Fruit fly (Drosophila melanogaster): ENCODE measurements around the gene CG10730.

The CG10730 gene

DNA sequence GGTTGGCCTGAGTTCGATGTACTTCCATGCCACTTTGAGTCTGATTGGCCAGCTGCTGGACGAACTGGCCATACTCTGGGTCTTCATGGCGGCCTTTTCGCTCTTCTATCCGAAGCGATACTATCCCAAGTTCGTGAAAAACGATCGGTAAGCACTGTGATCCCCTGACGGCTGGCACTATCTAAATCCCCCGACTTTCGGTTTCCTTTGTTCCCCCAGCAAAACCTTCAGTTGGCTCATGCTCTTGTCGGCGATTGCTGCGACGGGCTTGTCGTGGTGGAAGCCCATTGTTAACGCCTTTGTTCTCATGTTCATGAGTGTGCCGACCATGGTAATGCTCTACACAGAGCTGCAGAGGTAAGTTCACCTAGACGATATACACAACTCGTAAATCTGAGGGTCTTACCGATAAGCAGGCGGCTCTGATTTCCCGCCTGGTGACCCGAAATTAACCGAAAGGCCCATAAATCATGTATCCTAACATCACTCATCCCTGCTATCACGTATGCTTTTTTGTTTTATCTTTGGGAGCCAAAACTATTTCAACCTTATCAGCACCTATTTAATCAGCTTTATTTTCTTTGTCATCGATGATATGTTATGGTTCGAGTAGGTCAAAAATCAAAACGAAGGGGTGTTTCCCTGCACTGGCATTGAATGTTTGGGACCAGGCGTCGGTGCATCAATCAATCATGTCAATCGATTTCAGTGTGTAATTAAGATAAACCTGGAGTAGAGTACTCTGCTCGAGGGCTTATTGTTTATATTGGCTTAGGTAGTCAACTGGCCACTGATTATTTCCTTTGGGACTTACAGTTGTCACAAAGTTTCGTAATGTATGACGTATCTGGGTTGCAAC lies 2.6 kb downstream of the CG10730 start (continued):
- TF ChIP-seq CG16779 (tag; optimal IDR thresholded peaks at IDR 0.05) (no peak), salr (GFP tag; optimal IDR thresholded peaks at IDR 0.05) (no peak), CG10631 (GFP tag; optimal IDR thresholded peaks at IDR 0.05) (no peak), Sox102F (GFP tag; optimal IDR thresholded peaks at IDR 0.05) (no peak), OdsH (GFP tag; optimal IDR thresholded peaks at IDR 0.05) (no peak), CG10669 (GFP tag; optimal IDR thresholded peaks at IDR 0.05) (no peak), Sox15 (GFP tag; optimal IDR thresholded peaks at IDR 0.05) (no peak), CG11902 (GFP tag; optimal IDR thresholded peaks at IDR 0.05) (no peak), CG11294 (GFP tag; IDR thresholded peaks at IDR 0.05) (no peak), fd85E (GFP tag; optimal IDR thresholded peaks at IDR 0.05) (no peak)

- TF ChIP-seq dsx (GFP tag; optimal IDR thresholded peaks at IDR 0.05; ENCODE audit: poor library complexity, severe bottlenecking) (peak; percentile 34), CG6163 (GFP tag; IDR thresholded peaks at IDR 0.05) (0 out of 3 replicates have a peak, but pooled peaks have one; percentile 6), eg (GFP tag; IDR thresholded peaks at IDR 0.05) (no peak), Sox14 (GFP tag; optimal IDR thresholded peaks at IDR 0.05) (peak; percentile 4), vri (GFP tag; optimal IDR thresholded peaks at IDR 0.05) (peak; percentile 51), Eip78C (GFP tag) (peak; percentile 7), CG7368 (GFP tag; optimal IDR thresholded peaks at IDR 0.05) (no peak), Eip93F (GFP tag; optimal IDR thresholded peaks at IDR 0.05) (peak; percentile 6), spab (GFP tag; optimal IDR thresholded peaks at IDR 0.05) (no peak)
Measured at dm6 chr2L:20067928-20068327, 4.1 kb downstream of the CG10730 start.

DNA sequence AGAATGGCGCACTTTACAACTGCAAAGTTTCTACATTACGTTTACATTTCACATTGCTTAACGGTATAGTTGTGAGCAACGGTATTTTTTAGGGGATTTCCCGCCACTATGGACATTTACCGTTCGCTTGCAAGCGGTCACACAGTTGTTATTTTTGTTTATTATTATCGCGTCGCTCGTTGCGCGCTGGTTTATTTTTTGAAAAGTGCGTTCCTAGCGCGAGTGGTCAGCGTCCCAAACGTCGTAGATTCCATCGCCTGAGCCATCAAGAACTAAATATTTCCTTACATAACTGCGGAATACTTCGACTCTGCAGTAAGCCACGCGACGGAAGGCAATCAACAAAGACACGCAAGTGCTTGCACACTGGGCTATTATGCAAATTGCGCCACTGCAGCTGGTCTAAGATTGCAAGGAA lies 5.8 kb downstream of the CG10730 start, which contains the start of gene bwa:
bwa (plus strand) TSS at position 159 of the 418 bp plus-strand sequence.
- TF ChIP-seq net (GFP tag; optimal IDR thresholded peaks at IDR 0.05) (no peak), CG8119 (GFP tag; IDR thresholded peaks at IDR 0.05) (no peak), CG15336 (GFP tag; IDR thresholded peaks at IDR 0.05) (peak; percentile 29; the same call in 1 of the 2 replicates), ss (GFP tag; optimal IDR thresholded peaks at IDR 0.05) (peak; percentile 43 to 52), CG6854 (GFP tag; optimal IDR thresholded peaks at IDR 0.05) (peak; percentile 0), CG16779 (tag; optimal IDR thresholded peaks at IDR 0.05) (peak; percentile 4), Sox14 (GFP tag; optimal IDR thresholded peaks at IDR 0.05) (peak; percentile 45), esn (GFP tag; optimal IDR thresholded peaks at IDR 0.05) (peak; percentile 1), Hr39 (GFP tag; optimal IDR thresholded peaks at IDR 0.05) (no peak), CG34406 (GFP tag; optimal IDR thresholded peaks at IDR 0.05) (no peak), Eip78C (GFP tag) (peak; percentile 74), Eip93F (GFP tag; optimal IDR thresholded peaks at IDR 0.05) (no peak), CG3919 (GFP tag; optimal IDR thresholded peaks at IDR 0.05) (peak; percentile 29), fkh (GFP tag; optimal IDR thresholded peaks at IDR 0.05) (peak; percentile 47)

DNA sequence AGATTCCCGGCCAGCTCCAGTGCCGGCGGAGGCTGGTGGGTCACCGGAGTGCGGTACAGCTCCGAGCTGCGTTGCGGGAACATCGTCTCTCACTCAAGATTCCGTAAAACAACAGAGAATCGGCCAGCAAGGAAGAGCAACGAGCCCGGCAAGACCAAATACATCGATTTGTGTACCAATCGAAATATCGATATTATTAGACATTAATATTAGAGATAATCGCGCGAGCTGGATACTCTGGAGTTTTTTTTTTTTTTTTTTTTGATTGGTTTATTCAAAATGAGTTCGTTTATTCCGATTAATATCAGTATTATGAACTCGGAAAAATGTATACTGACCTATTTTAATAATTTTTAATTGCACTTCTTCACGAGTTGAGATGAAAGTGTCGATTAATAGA lies 6.5 kb downstream of the CG10730 start, which contains the start of gene vls:
vls (minus strand) TSS at position 164 of the 400 bp plus-strand sequence.
- TF ChIP-seq CG6792 (GFP tag; optimal IDR thresholded peaks at IDR 0.05) (no peak), Eip78C (GFP tag) (peak; percentile 42)

DNA sequence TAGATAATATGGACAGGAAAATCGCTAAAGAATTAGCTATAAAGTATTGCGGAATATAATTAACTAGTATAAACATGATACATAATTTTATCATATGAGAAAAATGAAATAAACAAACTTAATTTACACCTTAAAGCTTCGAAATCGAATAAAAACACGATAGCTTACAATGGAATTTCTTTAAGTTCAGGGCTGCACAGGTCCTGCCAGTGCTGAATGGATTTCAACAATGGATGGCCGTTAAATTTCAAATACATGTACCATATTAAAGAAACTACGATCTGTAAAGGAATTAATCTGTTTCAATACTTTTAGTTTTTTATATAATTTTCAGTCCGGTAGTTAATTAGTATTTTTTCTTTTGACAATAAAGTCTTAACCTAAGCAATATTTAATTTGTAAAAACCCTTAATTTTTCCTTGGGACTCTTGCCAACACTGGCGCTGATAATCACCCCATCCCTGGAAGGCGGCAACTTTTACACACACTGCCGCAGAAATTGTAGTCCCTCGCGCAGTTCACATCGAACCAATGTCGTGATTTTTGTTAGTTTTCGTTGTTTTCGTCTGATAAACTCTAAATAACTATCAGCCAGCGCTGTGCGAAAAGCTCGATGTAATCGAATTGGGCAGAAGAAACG lies 10.9 kb downstream of the CG10730 start, which contains the start of the genes barr and lok:
barr (minus strand) TSS at position 353 of the 640 bp plus-strand sequence.
lok (plus strand) TSS at position 405 of the 640 bp plus-strand sequence.
- TF ChIP-seq pdm3 (GFP tag; optimal IDR thresholded peaks at IDR 0.05) (peak; percentile 69), topi (GFP tag; optimal IDR thresholded peaks at IDR 0.05) (peak; percentile 47), Eip75B (GFP tag; optimal IDR thresholded peaks at IDR 0.05) (no peak), CG3919 (GFP tag; optimal IDR thresholded peaks at IDR 0.05) (peak; percentile 41), salr (GFP tag; optimal IDR thresholded peaks at IDR 0.05) (no peak), OdsH (GFP tag; optimal IDR thresholded peaks at IDR 0.05) (peak; percentile 56), CG8119 (GFP tag; IDR thresholded peaks at IDR 0.05) (no peak), Sox102F (GFP tag; optimal IDR thresholded peaks at IDR 0.05) (peak; percentile 38), Gug (GFP tag; IDR thresholded peaks at IDR 0.05) (no peak), fd85E (GFP tag; optimal IDR thresholded peaks at IDR 0.05) (no peak), CG6808 (GFP tag; optimal IDR thresholded peaks at IDR 0.05) (no peak), CG31627 (GFP tag; optimal IDR thresholded peaks at IDR 0.05) (peak; percentile 75), net (GFP tag; optimal IDR thresholded peaks at IDR 0.05) (no peak), Smox (GFP tag; optimal IDR thresholded peaks at IDR 0.05) (peak; percentile 53), CG34406 (GFP tag; optimal IDR thresholded peaks at IDR 0.05) (peak; percentile 14), CG15336 (GFP tag; IDR thresholded peaks at IDR 0.05) (no peak), Hr39 (GFP tag; optimal IDR thresholded peaks at IDR 0.05) (peak; percentile 61), CG1621 (tag; optimal IDR thresholded peaks at IDR 0.05) (no peak), fkh (GFP tag; optimal IDR thresholded peaks at IDR 0.05) (no peak), CG9139 (GFP tag; optimal IDR thresholded peaks at IDR 0.05) (no peak), CG4318 (GFP tag; optimal IDR thresholded peaks at IDR 0.05) (no peak)
